Fruit fly (Drosophila melanogaster) whole organism, embryonic: Measurements from ENCODE around the gene Mtp.

Source experiments
- Aef1 ChIP-seq: fragments of 200-800 bp; sonication (Bioruptor generic); IDR thresholded peaks from 3 replicates; pipeline ENCODE4 v1.3.6; 2022; ENCODE audit warnings: missing biosample characterization, missing genetic modification characterization
- Bdp1 ChIP-seq: fragments of 200-800 bp; sonication (Bioruptor generic); optimal IDR thresholded peaks from 3 replicates; lab custom pipeline; 2016; ENCODE audit warnings: missing biosample characterization, missing genetic modification characterization
- CG11560 ChIP-seq: fragments of 200-800 bp; sonication (Bioruptor generic); IDR thresholded peaks from 3 replicates; pipeline ENCODE4 v1.3.6; 2022; ENCODE audit warnings: missing biosample characterization, missing genetic modification characterization
- CG12155 ChIP-seq: fragments of 200-800 bp; sonication (Bioruptor generic); optimal IDR thresholded peaks from 3 replicates; lab custom pipeline; 2016; ENCODE audit warnings: missing biosample characterization, missing genetic modification characterization
- CG13775 ChIP-seq: fragments of 200-800 bp; sonication (Bioruptor generic); optimal IDR thresholded peaks from 3 replicates; lab custom pipeline; 2017; ENCODE audit warnings: missing biosample characterization, mild to moderate bottlenecking, missing genetic modification characterization
- CG14050 ChIP-seq: fragments of 200-800 bp; sonication (Bioruptor generic); IDR thresholded peaks from 3 replicates; pipeline ENCODE4 v1.3.6; 2022; ENCODE audit warnings: missing biosample characterization, missing genetic modification characterization
- CG14710 ChIP-seq: fragments of 200-800 bp; sonication (Bioruptor generic); optimal IDR thresholded peaks from 3 replicates; lab custom pipeline; 2019; ENCODE audit warnings: missing biosample characterization, mild to moderate bottlenecking, missing genetic modification characterization, moderate library complexity
- CG15601 ChIP-seq: fragments of 200-800 bp; sonication (Bioruptor generic); optimal IDR thresholded peaks from 3 replicates; lab custom pipeline; 2019; ENCODE audit warnings: missing biosample characterization, mild to moderate bottlenecking, missing genetic modification characterization, moderate library complexity
- CG16813 ChIP-seq: fragments of 200-800 bp; sonication (Bioruptor generic); IDR thresholded peaks from 3 replicates; pipeline ENCODE4 v1.3.6; 2022; ENCODE audit warnings: missing biosample characterization, missing genetic modification characterization; ENCODE audit not compliant: partially characterized antibody
- CG17359 ChIP-seq: fragments of 200-800 bp; sonication (Bioruptor generic); optimal IDR thresholded peaks from 3 replicates; lab custom pipeline; 2018; ENCODE audit warnings: missing biosample characterization, mild to moderate bottlenecking, missing genetic modification characterization, moderate library complexity
- CG1792 ChIP-seq: fragments of 200-800 bp; sonication (Bioruptor generic); optimal IDR thresholded peaks from 2 replicates; lab custom pipeline; 2016; ENCODE audit warnings: missing biosample characterization, missing genetic modification characterization
- CG2120 ChIP-seq: fragments of 200-800 bp; sonication (Bioruptor generic); optimal IDR thresholded peaks from 3 replicates; lab custom pipeline; 2016; ENCODE audit warnings: missing biosample characterization, missing genetic modification characterization
- CG31365 ChIP-seq: fragments of 200-800 bp; sonication (Bioruptor generic); optimal IDR thresholded peaks from 2 replicates; lab custom pipeline; 2018; ENCODE audit warnings: missing biosample characterization, mild to moderate bottlenecking, missing genetic modification characterization
- CG3407 ChIP-seq: fragments of 200-800 bp; sonication (Bioruptor generic); optimal IDR thresholded peaks from 2 replicates; lab custom pipeline; 2018; ENCODE audit warnings: missing biosample characterization, mild to moderate bottlenecking, missing genetic modification characterization
- CG4730 ChIP-seq: fragments of 200-800 bp; sonication (Bioruptor generic); IDR thresholded peaks from 2 replicates; pipeline ENCODE4 v1.3.6; 2022; ENCODE audit warnings: missing biosample characterization, missing genetic modification characterization
- CG6272 ChIP-seq: fragments of 200-800 bp; sonication (Bioruptor generic); IDR thresholded peaks from 2 replicates; pipeline ENCODE4 v1.3.6; 2022; ENCODE audit warnings: missing biosample characterization, missing genetic modification characterization
- CG6854 ChIP-seq: fragments of 200-800 bp; sonication (Bioruptor generic); optimal IDR thresholded peaks from 3 replicates; lab custom pipeline; 2017; ENCODE audit warnings: missing biosample characterization, mild to moderate bottlenecking, missing genetic modification characterization
- CG7928 ChIP-seq: fragments of 200-800 bp; sonication (Bioruptor generic); optimal IDR thresholded peaks from 2 replicates; lab custom pipeline; 2017; ENCODE audit warnings: missing biosample characterization, mild to moderate bottlenecking, missing genetic modification characterization
- CG8924 ChIP-seq: fragments of 200-800 bp; optimal IDR thresholded peaks from 3 replicates; lab custom pipeline; 2019; ENCODE audit warnings: missing biosample characterization, mild to moderate bottlenecking, missing genetic modification characterization, moderate library complexity
- Chrac-16 ChIP-seq: fragments of 200-800 bp; sonication (Bioruptor generic); optimal IDR thresholded peaks from 3 replicates; lab custom pipeline; 2016; ENCODE audit warnings: missing biosample characterization, missing genetic modification characterization
- CoRest ChIP-seq: fragments of 200-800 bp; sonication (Bioruptor generic); optimal IDR thresholded peaks from 3 replicates; lab custom pipeline; 2018; ENCODE audit warnings: missing biosample characterization, mild to moderate bottlenecking, missing genetic modification characterization, moderate library complexity
- D ChIP-seq, 2 experiments: fragments of 200-800 bp in 1 of 2; fragments of >200 bp in 1 of 2; sonication (Bioruptor generic) in 1 of 2; optimal IDR thresholded peaks; 2 replicates in 1 of 2; 3 replicates in 1 of 2; lab custom pipeline; 2017; ENCODE audit warnings: mild to moderate bottlenecking in 1 of 2, missing biosample characterization in 1 of 2, missing genetic modification characterization in 1 of 2, missing genetic modification reagents in 1 of 2
- HLH4C ChIP-seq: fragments of 200-800 bp; sonication (Bioruptor generic); IDR thresholded peaks from 3 replicates; pipeline ENCODE4 v1.3.6; 2022; ENCODE audit warnings: missing biosample characterization, missing genetic modification characterization; ENCODE audit not compliant: partially characterized antibody
- HmgZ ChIP-seq: fragments of 200-800 bp; sonication (Bioruptor generic); optimal IDR thresholded peaks from 2 replicates; lab custom pipeline; 2018; ENCODE audit warnings: missing biosample characterization, mild to moderate bottlenecking, missing genetic modification characterization
- Hsf ChIP-seq: fragments of 200-800 bp; sonication (Bioruptor generic); optimal IDR thresholded peaks from 3 replicates; lab custom pipeline; 2016; ENCODE audit warnings: missing biosample characterization, missing genetic modification characterization
- Max ChIP-seq: fragments of 200-800 bp; sonication (Bioruptor generic); optimal IDR thresholded peaks from 2 replicates; lab custom pipeline; 2016; ENCODE audit warnings: missing biosample characterization, mild to moderate bottlenecking, missing genetic modification characterization
- Nf-YB ChIP-seq: fragments of 200-800 bp; sonication (Bioruptor generic); optimal IDR thresholded peaks from 3 replicates; lab custom pipeline; 2019; ENCODE audit warnings: missing biosample characterization, mild to moderate bottlenecking, missing genetic modification characterization, moderate library complexity
- Spps ChIP-seq: fragments of 200-800 bp; sonication (Bioruptor generic); optimal IDR thresholded peaks from 2 replicates; lab custom pipeline; 2018; ENCODE audit warnings: missing biosample characterization, mild to moderate bottlenecking, missing genetic modification characterization
- az2 ChIP-seq: fragments of 200-800 bp; sonication (Bioruptor generic); optimal IDR thresholded peaks from 3 replicates; lab custom pipeline; 2016; ENCODE audit warnings: missing biosample characterization, missing genetic modification characterization
- corto ChIP-seq: fragments of 200-800 bp; sonication (Bioruptor generic); optimal IDR thresholded peaks from 2 replicates; lab custom pipeline; 2016; ENCODE audit warnings: missing biosample characterization, mild to moderate bottlenecking, missing genetic modification characterization, moderate library complexity
- croc ChIP-seq: fragments of 200-800 bp; sonication (Bioruptor generic); conservative IDR thresholded peaks from 3 replicates; pipeline ENCODE4 v1.3.6; 2022; ENCODE audit warnings: missing biosample characterization, missing genetic modification characterization
- crp ChIP-seq, 2 experiments: fragments of 200-800 bp; sonication (Bioruptor generic); optimal IDR thresholded peaks; 2 replicates in 1 of 2; 3 replicates in 1 of 2; lab custom pipeline; 2017; ENCODE audit warnings: missing biosample characterization in 2 of 2, missing genetic modification characterization in 2 of 2, mild to moderate bottlenecking in 1 of 2, moderate library complexity in 1 of 2
- dm ChIP-seq: fragments of 200-800 bp; sonication (Bioruptor generic); optimal IDR thresholded peaks from 3 replicates; lab custom pipeline; 2016; ENCODE audit warnings: missing biosample characterization, missing genetic modification characterization
- emc ChIP-seq: fragments of 200-800 bp; sonication (Bioruptor generic); optimal IDR thresholded peaks from 2 replicates; lab custom pipeline; 2016; ENCODE audit warnings: missing biosample characterization, missing genetic modification characterization
- esg ChIP-seq: fragments of 200-800 bp; sonication (Bioruptor generic); conservative IDR thresholded peaks from 2 replicates; pipeline ENCODE4 v1.3.6; 2022; ENCODE audit warnings: missing biosample characterization, missing genetic modification characterization
- grau ChIP-seq: fragments of 200-800 bp; optimal IDR thresholded peaks from 3 replicates; lab custom pipeline; 2019; ENCODE audit warnings: missing biosample characterization, mild to moderate bottlenecking, missing genetic modification characterization, moderate library complexity
- gt ChIP-seq: fragments of 200-800 bp; sonication (Bioruptor generic); IDR thresholded peaks from 2 replicates; pipeline ENCODE4 v1.3.6; 2022; ENCODE audit warnings: missing biosample characterization, missing genetic modification characterization
- jing ChIP-seq: fragments of 200-800 bp; sonication (Bioruptor generic); optimal IDR thresholded peaks from 2 replicates; lab custom pipeline; 2018; ENCODE audit warnings: missing biosample characterization, mild to moderate bottlenecking, missing genetic modification characterization
- luna ChIP-seq: fragments of 200-800 bp; sonication (Bioruptor generic); optimal IDR thresholded peaks from 2 replicates; lab custom pipeline; 2016; ENCODE audit warnings: missing biosample characterization, missing genetic modification characterization
- maf-S ChIP-seq: fragments of 200-800 bp; sonication (Bioruptor generic); optimal IDR thresholded peaks from 2 replicates; lab custom pipeline; 2016; ENCODE audit warnings: missing biosample characterization, missing genetic modification characterization
- mld ChIP-seq: fragments of 200-800 bp; sonication (Bioruptor generic); IDR thresholded peaks from 3 replicates; pipeline ENCODE4 v1.3.6; 2022; ENCODE audit warnings: missing biosample characterization, missing genetic modification characterization; ENCODE audit not compliant: partially characterized antibody
- nom ChIP-seq: fragments of 200-800 bp; sonication (Bioruptor generic); optimal IDR thresholded peaks from 2 replicates; lab custom pipeline; 2017; ENCODE audit warnings: missing biosample characterization, missing genetic modification characterization, mild to moderate bottlenecking, moderate library complexity, missing genetic modification reagents
- pnt ChIP-seq: fragments of 200-800 bp; sonication (Bioruptor generic); optimal IDR thresholded peaks from 3 replicates; lab custom pipeline; 2016; ENCODE audit warnings: missing biosample characterization, missing genetic modification characterization
- pros ChIP-seq: fragments of 200-800 bp; sonication (Bioruptor generic); optimal IDR thresholded peaks from 3 replicates; lab custom pipeline; 2019; ENCODE audit warnings: missing biosample characterization, mild to moderate bottlenecking, missing genetic modification characterization, moderate library complexity
- ranshi ChIP-seq: fragments of 200-800 bp; sonication (Bioruptor generic); IDR thresholded peaks from 2 replicates; pipeline ENCODE4 v1.3.6; 2022; ENCODE audit warnings: missing biosample characterization, missing genetic modification characterization
- stwl ChIP-seq: fragments of 200-800 bp; sonication (Bioruptor generic); optimal IDR thresholded peaks from 3 replicates; lab custom pipeline; 2018; ENCODE audit warnings: missing biosample characterization, mild to moderate bottlenecking, missing genetic modification characterization, moderate library complexity
- sug ChIP-seq: fragments of 200-800 bp; optimal IDR thresholded peaks from 2 replicates; lab custom pipeline; 2019; ENCODE audit warnings: missing biosample characterization, mild to moderate bottlenecking, missing genetic modification characterization, moderate library complexity
- unpg ChIP-seq: fragments of 200-800 bp; sonication (Bioruptor generic); optimal IDR thresholded peaks from 3 replicates; lab custom pipeline; 2018; ENCODE audit warnings: missing biosample characterization, mild to moderate bottlenecking, missing genetic modification characterization, moderate library complexity

Gene Mtp

dm6 chr2L:20917235-20918055 is 5.2 kb downstream of the Mtp start (continued):
- peak; percentile 22 for TF ChIP-seq pnt (GFP tag; lab: Kevin White, UChicago)
- TF ChIP-seq Nf-YB (GFP tag; lab: Kevin White, UChicago) = peak; percentile 64
- peak; percentile 73 for TF ChIP-seq CG8924 (tag; lab: Kevin White, UChicago)
- peak; percentile 61 for TF ChIP-seq az2 (GFP tag; lab: Kevin White, UChicago)
- peak; percentile 36 for TF ChIP-seq sug (tag; lab: Kevin White, UChicago)
- peak; percentile 80 for TF ChIP-seq CG13775
- no peak for TF ChIP-seq HLH4C (GFP tag; lab: Robert Waterston, UW)
- peak; percentile 94 for TF ChIP-seq CG17359
- peak; percentile 39 for TF ChIP-seq CG2120 (GFP tag; lab: Kevin White, UChicago)
- peak; percentile 46 for TF ChIP-seq Chrac-16
- TF ChIP-seq dm (GFP tag; lab: Kevin White, UChicago) = no peak
- peak; percentile 88 for TF ChIP-seq ranshi (GFP tag; lab: Robert Waterston, UW)
- peak; percentile 18 for TF ChIP-seq Max (GFP tag; lab: Kevin White, UChicago)
- no peak for TF ChIP-seq nom
- peak; percentile 81 for TF ChIP-seq CG6272 (GFP tag; lab: Robert Waterston, UW)
- peak; percentile 46; the same call in 1 of the 2 replicates for TF ChIP-seq gt (GFP tag; lab: Robert Waterston, UW)
- TF ChIP-seq CG7928 (GFP tag; lab: Kevin White, UChicago) = peak; percentile 56
- peak; percentile 33 for TF ChIP-seq stwl
- TF ChIP-seq CG1792 = no peak
- no peak for TF ChIP-seq pros
- peak; percentile 22 for TF ChIP-seq jing (GFP tag; lab: Kevin White, UChicago)
- TF ChIP-seq CG31365 (tag; lab: Kevin White, UChicago) = peak; percentile 38
- peak; percentile 32 for TF ChIP-seq maf-S
- no peak for TF ChIP-seq luna (GFP tag; lab: Kevin White, UChicago)
- TF ChIP-seq Spps (tag; lab: Kevin White, UChicago) = peak; percentile 83
- TF ChIP-seq CG14710 = peak; percentile 94
- no peak for TF ChIP-seq CG16813
- TF ChIP-seq CG14050 = no peak
- peak; percentile 83 for TF ChIP-seq Aef1 (GFP tag; lab: Robert Waterston, UW)
- TF ChIP-seq CoRest = peak; percentile 84
- peak; percentile 82 for TF ChIP-seq grau (tag; lab: Kevin White, UChicago)
- peak in 1 of 2 experiments; percentile 10 for TF ChIP-seq crp (GFP tag; optimal IDR thresholded peaks at IDR 0.05; lab: Kevin White, UChicago)
- peak; percentile 35 for TF ChIP-seq corto
- TF ChIP-seq CG6854 = peak; percentile 81
- TF ChIP-seq CG11560 (tag; lab: Robert Waterston, UW) = no peak; the same call in 2 of the 3 replicates
- peak; percentile 53 for TF ChIP-seq esg (GFP tag; lab: Robert Waterston, UW)
- peak; percentile 26 for TF ChIP-seq CG12155 (GFP tag; lab: Kevin White, UChicago)
- TF ChIP-seq Bdp1 (GFP tag; lab: Kevin White, UChicago) = peak; percentile 1
- TF ChIP-seq croc (GFP tag; lab: Robert Waterston, UW) = peak; percentile 82
- TF ChIP-seq CG4730 = peak; percentile 87
- TF ChIP-seq Hsf = peak; percentile 7
- no peak for TF ChIP-seq mld (GFP tag; lab: Robert Waterston, UW)
- peak; percentile 75 for TF ChIP-seq unpg (GFP tag; lab: Kevin White, UChicago)
- TF ChIP-seq D (optimal IDR thresholded peaks at IDR 0.05; lab: Kevin White, UChicago) = no peak
- TF ChIP-seq D (GFP tag; optimal IDR thresholded peaks at IDR 0.05; lab: Kevin White, UChicago) = peak; percentile 86
- no peak for TF ChIP-seq emc
- no peak for TF ChIP-seq HmgZ (tag; lab: Kevin White, UChicago)
- TF ChIP-seq CG15601 (tag; lab: Kevin White, UChicago) = peak; percentile 60
- TF ChIP-seq CG3407 (GFP tag; lab: Kevin White, UChicago) = no peak
